Fruit fly (Drosophila melanogaster) whole organism, embryonic: Measurements from ENCODE around the gene CG16775.

ENCODE experiments used
- Asciz ChIP-seq: fragments of 200-800 bp; sonication (Bioruptor generic); optimal IDR thresholded peaks from 2 replicates; lab custom pipeline; 2017; ENCODE audit warnings: missing biosample characterization, mild to moderate bottlenecking, missing genetic modification characterization, missing genetic modification reagents
- Atf6 ChIP-seq: fragments of 200-800 bp; sonication (Bioruptor generic); IDR thresholded peaks from 2 replicates; pipeline ENCODE4 v1.3.6; 2022; ENCODE audit warnings: missing biosample characterization, missing genetic modification characterization
- C15 ChIP-seq: fragments of 200-800 bp; sonication (Bioruptor generic); IDR thresholded peaks from 3 replicates; pipeline ENCODE4 v1.3.6; 2022; ENCODE audit warnings: missing biosample characterization, missing genetic modification characterization
- CG11247 ChIP-seq: fragments of 200-800 bp; sonication (Bioruptor generic); IDR thresholded peaks from 2 replicates; pipeline ENCODE4 v1.3.6; 2022; ENCODE audit warnings: missing biosample characterization, missing genetic modification characterization
- CG11456 ChIP-seq: fragments of 200-800 bp; sonication (Bioruptor generic); IDR thresholded peaks from 3 replicates; pipeline ENCODE4 v1.3.6; 2022; ENCODE audit warnings: missing biosample characterization, missing genetic modification characterization
- CG11504 ChIP-seq: fragments of 200-800 bp; sonication (Bioruptor generic); optimal IDR thresholded peaks from 3 replicates; lab custom pipeline; 2019; ENCODE audit warnings: missing biosample characterization, mild to moderate bottlenecking, missing genetic modification characterization, moderate library complexity
- CG11560 ChIP-seq: fragments of 200-800 bp; sonication (Bioruptor generic); IDR thresholded peaks from 3 replicates; pipeline ENCODE4 v1.3.6; 2022; ENCODE audit warnings: missing biosample characterization, missing genetic modification characterization
- CG12155 ChIP-seq: fragments of 200-800 bp; sonication (Bioruptor generic); optimal IDR thresholded peaks from 3 replicates; lab custom pipeline; 2016; ENCODE audit warnings: missing biosample characterization, missing genetic modification characterization
- CG12942 ChIP-seq: fragments of 200-800 bp; sonication (Bioruptor generic); optimal IDR thresholded peaks from 3 replicates; lab custom pipeline; 2016; ENCODE audit warnings: missing biosample characterization, missing genetic modification characterization
- CG17385 ChIP-seq: fragments of 200-800 bp; sonication (Bioruptor generic); optimal IDR thresholded peaks from 3 replicates; lab custom pipeline; 2018; ENCODE audit warnings: missing biosample characterization, mild to moderate bottlenecking, missing genetic modification characterization
- CG2120 ChIP-seq: fragments of 200-800 bp; sonication (Bioruptor generic); optimal IDR thresholded peaks from 3 replicates; lab custom pipeline; 2016; ENCODE audit warnings: missing biosample characterization, missing genetic modification characterization
- CG31388 ChIP-seq: fragments of 200-800 bp; sonication (Bioruptor generic); optimal IDR thresholded peaks from 2 replicates; lab custom pipeline; 2016; ENCODE audit warnings: missing biosample characterization, missing genetic modification characterization
- CG31441 ChIP-seq: fragments of 200-800 bp; sonication (Bioruptor generic); IDR thresholded peaks from 2 replicates; pipeline ENCODE4 v1.3.6; 2022; ENCODE audit warnings: missing biosample characterization, missing genetic modification characterization
- CG3163 ChIP-seq: fragments of 200-800 bp; sonication (Bioruptor generic); optimal IDR thresholded peaks from 3 replicates; lab custom pipeline; 2016; ENCODE audit warnings: missing biosample characterization, missing genetic modification characterization
- CG43689 ChIP-seq: fragments of 200-800 bp; sonication (Bioruptor generic); IDR thresholded peaks from 2 replicates; pipeline ENCODE4 v1.3.6; 2022; ENCODE audit warnings: missing biosample characterization, missing genetic modification characterization
- CG7271 ChIP-seq: fragments of 200-800 bp; sonication (Bioruptor generic); optimal IDR thresholded peaks from 2 replicates; lab custom pipeline; 2018; ENCODE audit warnings: missing biosample characterization, mild to moderate bottlenecking, missing genetic modification characterization, moderate library complexity
- Chrac-16 ChIP-seq: fragments of 200-800 bp; sonication (Bioruptor generic); optimal IDR thresholded peaks from 3 replicates; lab custom pipeline; 2016; ENCODE audit warnings: missing biosample characterization, missing genetic modification characterization
- Dad ChIP-seq: fragments of 200-800 bp; sonication (Bioruptor generic); optimal IDR thresholded peaks from 3 replicates; lab custom pipeline; 2016; ENCODE audit warnings: missing biosample characterization, missing genetic modification characterization
- Deaf1 ChIP-seq: fragments of 200-800 bp; optimal IDR thresholded peaks from 3 replicates; lab custom pipeline; 2019; ENCODE audit warnings: missing biosample characterization, mild to moderate bottlenecking, missing genetic modification characterization, moderate library complexity
- Doc2 ChIP-seq: fragments of 200-800 bp; sonication (Bioruptor generic); IDR thresholded peaks from 2 replicates; pipeline ENCODE4 v1.3.6; 2022; ENCODE audit warnings: missing biosample characterization, missing genetic modification characterization
- Dref ChIP-seq: fragments of 200-800 bp; sonication (Bioruptor generic); IDR thresholded peaks from 2 replicates; pipeline ENCODE4 v1.3.6; 2022; ENCODE audit warnings: missing biosample characterization, missing genetic modification characterization
- Ets65A ChIP-seq: fragments of 200-800 bp; sonication (Bioruptor generic); peaks from one replicate; lab custom pipeline; 2016; ENCODE audit warnings: missing biosample characterization, missing genetic modification characterization
- Hmx ChIP-seq: fragments of 200-800 bp; sonication (Bioruptor generic); optimal IDR thresholded peaks from 2 replicates; lab custom pipeline; 2016; ENCODE audit warnings: missing biosample characterization, missing genetic modification characterization
- Hr51 ChIP-seq, 2 experiments: fragments of 200-800 bp; sonication (Bioruptor generic); optimal IDR thresholded peaks; 2 replicates in 1 of 2; 3 replicates in 1 of 2; lab custom pipeline; 2016 to 2018; ENCODE audit warnings: missing biosample characterization in 2 of 2, missing genetic modification characterization in 2 of 2, mild to moderate bottlenecking in 1 of 2, moderate library complexity in 1 of 2
- Lim3 ChIP-seq: fragments of 200-800 bp; sonication (Bioruptor generic); IDR thresholded peaks from 2 replicates; pipeline ENCODE4 v1.3.6; 2022; ENCODE audit warnings: missing biosample characterization, missing genetic modification characterization
- Max ChIP-seq: fragments of 200-800 bp; sonication (Bioruptor generic); optimal IDR thresholded peaks from 2 replicates; lab custom pipeline; 2016; ENCODE audit warnings: missing biosample characterization, mild to moderate bottlenecking, missing genetic modification characterization
- Mrtf ChIP-seq: fragments of 200-800 bp; sonication (Bioruptor generic); IDR thresholded peaks from 3 replicates; pipeline ENCODE4 v1.3.6; 2022; ENCODE audit warnings: missing biosample characterization, missing genetic modification characterization
- NC2α ChIP-seq: fragments of 200-800 bp; sonication (Bioruptor generic); optimal IDR thresholded peaks from 2 replicates; lab custom pipeline; 2016; ENCODE audit warnings: missing biosample characterization, missing genetic modification characterization
- NC2β ChIP-seq: fragments of 200-800 bp; sonication (Bioruptor generic); optimal IDR thresholded peaks from 2 replicates; lab custom pipeline; 2016; ENCODE audit warnings: missing biosample characterization, missing genetic modification characterization
- Poxn ChIP-seq: fragments of 200-800 bp; sonication (Bioruptor generic); IDR thresholded peaks from 2 replicates; pipeline ENCODE4 v1.3.6; 2022; ENCODE audit warnings: missing biosample characterization, missing genetic modification characterization
- Ravus ChIP-seq: fragments of 200-800 bp; sonication (Bioruptor generic); IDR thresholded peaks from 2 replicates; pipeline ENCODE4 v1.3.6; 2022; ENCODE audit warnings: missing biosample characterization, missing genetic modification characterization
- Xbp1 ChIP-seq: fragments of 200-800 bp; sonication (Bioruptor generic); optimal IDR thresholded peaks from 3 replicates; lab custom pipeline; 2016; ENCODE audit warnings: missing biosample characterization, mild to moderate bottlenecking, missing genetic modification characterization
- ab ChIP-seq: fragments of 200-800 bp; sonication (Bioruptor generic); optimal IDR thresholded peaks from 2 replicates; lab custom pipeline; 2016; ENCODE audit warnings: missing biosample characterization, missing genetic modification characterization
- amos ChIP-seq: fragments of 200-800 bp; sonication (Bioruptor generic); IDR thresholded peaks from 2 replicates; pipeline ENCODE4 v1.3.6; 2022; ENCODE audit warnings: missing biosample characterization, missing genetic modification characterization; ENCODE audit not compliant: partially characterized antibody
- cas ChIP-seq: fragments of 200-800 bp; sonication (Bioruptor generic); IDR thresholded peaks from 2 replicates; pipeline ENCODE4 v1.3.6; 2022; ENCODE audit warnings: missing biosample characterization, missing genetic modification characterization
- chinmo ChIP-seq: fragments of 200-800 bp; sonication (Bioruptor generic); IDR thresholded peaks from 4 replicates; pipeline ENCODE4 v1.3.6; 2022; ENCODE audit warnings: missing biosample characterization, missing genetic modification characterization; ENCODE audit not compliant: partially characterized antibody
- danr ChIP-seq: fragments of 200-800 bp; sonication (Bioruptor generic); IDR thresholded peaks from 2 replicates; pipeline ENCODE4 v1.3.6; 2022; ENCODE audit warnings: missing biosample characterization, missing genetic modification characterization
- fd64A ChIP-seq: fragments of 200-800 bp; sonication (Bioruptor generic); optimal IDR thresholded peaks from 3 replicates; lab custom pipeline; 2018; ENCODE audit warnings: missing biosample characterization, mild to moderate bottlenecking, missing genetic modification characterization
- inv ChIP-seq: fragments of 200-800 bp; sonication (Bioruptor generic); IDR thresholded peaks from 2 replicates; pipeline ENCODE4 v1.3.6; 2022; ENCODE audit warnings: missing biosample characterization, missing genetic modification characterization; ENCODE audit not compliant: partially characterized antibody
- kah ChIP-seq: fragments of 200-800 bp; sonication (Bioruptor generic); optimal IDR thresholded peaks from 2 replicates; lab custom pipeline; 2018; ENCODE audit warnings: missing biosample characterization, mild to moderate bottlenecking, missing genetic modification characterization
- lbe ChIP-seq: fragments of 200-800 bp; sonication (Bioruptor generic); optimal IDR thresholded peaks from 2 replicates; lab custom pipeline; 2016; ENCODE audit warnings: missing biosample characterization, mild to moderate bottlenecking, missing genetic modification characterization
- lilli ChIP-seq: fragments of 200-800 bp; sonication (Bioruptor generic); optimal IDR thresholded peaks from 3 replicates; lab custom pipeline; 2016; ENCODE audit warnings: missing biosample characterization, missing genetic modification characterization
- luna ChIP-seq: fragments of 200-800 bp; sonication (Bioruptor generic); optimal IDR thresholded peaks from 2 replicates; lab custom pipeline; 2016; ENCODE audit warnings: missing biosample characterization, missing genetic modification characterization
- mirr ChIP-seq: fragments of 200-800 bp; sonication (Bioruptor generic); optimal IDR thresholded peaks from 3 replicates; lab custom pipeline; 2018; ENCODE audit warnings: missing biosample characterization, mild to moderate bottlenecking, missing genetic modification characterization
- oc ChIP-seq: fragments of 200-800 bp; sonication (Bioruptor generic); optimal IDR thresholded peaks from 2 replicates; lab custom pipeline; 2018; ENCODE audit warnings: missing biosample characterization, mild to moderate bottlenecking, missing genetic modification characterization, moderate library complexity
- onecut ChIP-seq: fragments of 200-800 bp; sonication (Bioruptor generic); IDR thresholded peaks from 2 replicates; pipeline ENCODE4 v1.3.6; 2022; ENCODE audit warnings: missing biosample characterization, missing genetic modification characterization
- prd ChIP-seq, 3 experiments: fragments of >200 bp in 2 of 3; fragments of 200-800 bp in 1 of 3; sonication (Bioruptor generic) in 1 of 3; optimal IDR thresholded peaks in 2 of 3; IDR thresholded peaks in 1 of 3; 2 replicates in 2 of 3; 3 replicates in 1 of 3; pipeline versions ENCODE4 v1.3.6 to Lab custom; 2017 to 2022; ENCODE audit warnings: missing biosample characterization in 1 of 3, missing genetic modification characterization in 1 of 3
- unpg ChIP-seq: fragments of 200-800 bp; sonication (Bioruptor generic); optimal IDR thresholded peaks from 3 replicates; lab custom pipeline; 2018; ENCODE audit warnings: missing biosample characterization, mild to moderate bottlenecking, missing genetic modification characterization, moderate library complexity
- wor ChIP-seq: fragments of 200-800 bp; sonication (Bioruptor generic); IDR thresholded peaks from 2 replicates; pipeline ENCODE4 v1.3.6; 2022; ENCODE audit warnings: missing biosample characterization, missing genetic modification characterization
- zf30C ChIP-seq: fragments of 200-800 bp; sonication (Bioruptor generic); optimal IDR thresholded peaks from 3 replicates; lab custom pipeline; 2018; ENCODE audit warnings: missing biosample characterization, mild to moderate bottlenecking, missing genetic modification characterization

The CG16775 gene

DNA sequence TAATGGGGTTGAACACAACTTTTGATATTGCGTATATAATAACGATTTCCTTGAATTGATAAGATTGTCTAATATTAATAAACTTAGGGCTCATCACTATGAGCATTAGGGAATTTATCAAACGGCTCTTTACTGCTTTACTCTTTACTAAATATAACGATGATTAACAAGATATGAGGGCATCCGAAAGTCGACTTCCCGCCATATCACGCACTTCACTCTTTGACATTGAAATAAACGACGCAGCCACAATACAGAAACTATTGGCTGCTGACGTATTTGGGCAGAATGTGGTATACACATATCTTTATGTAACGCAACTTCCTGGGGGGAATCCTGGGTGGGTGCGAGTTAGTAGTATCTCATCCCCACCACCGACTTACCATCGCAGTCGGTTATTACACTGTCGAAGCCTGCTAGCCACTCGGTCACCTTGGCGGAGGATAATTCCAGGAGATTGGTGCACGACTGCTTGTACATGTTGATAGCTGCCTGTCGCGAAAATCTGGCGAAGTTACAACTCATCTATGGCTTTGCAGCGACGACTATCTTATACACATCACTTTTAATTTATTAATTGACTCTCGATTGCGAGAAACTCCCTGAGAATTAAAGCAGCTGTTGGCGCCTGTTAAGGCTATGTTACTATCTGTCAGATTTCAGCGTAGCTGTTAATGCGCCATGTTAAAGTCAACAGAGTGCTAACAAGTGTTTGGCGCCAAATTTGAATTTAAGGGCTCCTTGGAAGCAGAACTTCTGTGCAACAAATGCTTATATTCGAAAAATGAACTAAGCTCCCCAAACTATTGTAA lies 43.3 kb downstream of the CG16775 start, which contains the start of gene CG5567 (continued):
- no peak for TF ChIP-seq wor (GFP tag; lab: Robert Waterston, UW)
- TF ChIP-seq CG31441 (GFP tag; lab: Robert Waterston, UW) = no peak; the same call in 1 of the 2 replicates
- peak in 1 of 2 experiments; percentile 10 for TF ChIP-seq Hr51 (GFP tag; optimal IDR thresholded peaks at IDR 0.05; lab: Kevin White, UChicago)
- peak; percentile 18 for TF ChIP-seq CG17385
- no peak for TF ChIP-seq Mrtf (GFP tag; lab: Robert Waterston, UW)
- TF ChIP-seq oc (tag; lab: Kevin White, UChicago) = no peak
- no peak for TF ChIP-seq mirr (GFP tag; lab: Kevin White, UChicago)
- no peak for TF ChIP-seq amos (GFP tag; lab: Robert Waterston, UW)
- TF ChIP-seq NC2α (GFP tag; lab: Kevin White, UChicago) = no peak
- no peak for TF ChIP-seq onecut (GFP tag; lab: Robert Waterston, UW)
- no peak for TF ChIP-seq CG7271 (tag; lab: Kevin White, UChicago)
- TF ChIP-seq CG11247 = no peak
- no peak for TF ChIP-seq CG11560
- TF ChIP-seq Dref = no peak
- no peak for TF ChIP-seq Dad (GFP tag; lab: Kevin White, UChicago)
- TF ChIP-seq unpg (GFP tag; lab: Kevin White, UChicago) = no peak
- peak; percentile 2 for TF ChIP-seq Xbp1 (GFP tag; lab: Kevin White, UChicago)
- TF ChIP-seq C15 = no peak
- no peak for TF ChIP-seq CG11504 (tag; lab: Kevin White, UChicago)
- no peak for TF ChIP-seq zf30C (GFP tag; lab: Kevin White, UChicago)
- TF ChIP-seq danr (GFP tag; lab: Robert Waterston, UW) = no peak
- TF ChIP-seq Ravus (GFP tag; lab: Robert Waterston, UW) = no peak
- no peak for TF ChIP-seq Chrac-16
- TF ChIP-seq Deaf1 (tag; lab: Kevin White, UChicago) = peak; percentile 54
- TF ChIP-seq fd64A (GFP tag; lab: Kevin White, UChicago) = no peak
- TF ChIP-seq Atf6 (GFP tag; lab: Robert Waterston, UW) = 0 out of 2 replicates have a peak, but pooled peaks have one; percentile 25
- TF ChIP-seq inv (GFP tag; lab: Robert Waterston, UW) = no peak
- TF ChIP-seq Poxn = no peak
- TF ChIP-seq kah (GFP tag; lab: Kevin White, UChicago) = peak; percentile 95
- no peak for TF ChIP-seq luna (GFP tag; lab: Kevin White, UChicago)
- TF ChIP-seq ab (GFP tag; lab: Kevin White, UChicago) = no peak
- TF ChIP-seq lilli = peak; percentile 54
- no peak for TF ChIP-seq CG31388 (GFP tag; lab: Kevin White, UChicago)
- TF ChIP-seq CG12155 (GFP tag; lab: Kevin White, UChicago) = peak; percentile 14
- no peak for TF ChIP-seq Max (GFP tag; lab: Kevin White, UChicago)
- TF ChIP-seq NC2β (GFP tag; lab: Kevin White, UChicago) = no peak
- no peak for TF ChIP-seq Asciz (GFP tag; lab: Kevin White, UChicago)
- TF ChIP-seq CG12942 (GFP tag; lab: Kevin White, UChicago) = no peak
- no peak for TF ChIP-seq Ets65A (GFP tag; lab: Kevin White, UChicago)
- 0 out of 4 replicates have a peak, but pooled peaks have one; percentile 51 for TF ChIP-seq chinmo (GFP tag; lab: Robert Waterston, UW)
- peak; percentile 58 for TF ChIP-seq CG2120 (GFP tag; lab: Kevin White, UChicago)
- no peak for TF ChIP-seq CG11456
- TF ChIP-seq Hmx (GFP tag; lab: Kevin White, UChicago) = no peak
- TF ChIP-seq lbe (GFP tag; lab: Kevin White, UChicago) = no peak
- no peak for TF ChIP-seq Lim3 (GFP tag; lab: Robert Waterston, UW)
- no peak for TF ChIP-seq CG43689 (GFP tag; lab: Robert Waterston, UW)
- no peak for TF ChIP-seq prd (optimal IDR thresholded peaks at IDR 0.05; lab: Kevin White, UChicago)
- no peak for TF ChIP-seq prd (GFP tag; IDR thresholded peaks at IDR 0.05; lab: Robert Waterston, UW)
- TF ChIP-seq CG3163 (GFP tag; lab: Kevin White, UChicago) = no peak
- no peak for TF ChIP-seq cas (GFP tag; lab: Robert Waterston, UW)
- TF ChIP-seq Doc2 (GFP tag; lab: Robert Waterston, UW) = no peak
